Worm (Caenorhabditis elegans): ENCODE data around the gene lim-4.

DNA sequence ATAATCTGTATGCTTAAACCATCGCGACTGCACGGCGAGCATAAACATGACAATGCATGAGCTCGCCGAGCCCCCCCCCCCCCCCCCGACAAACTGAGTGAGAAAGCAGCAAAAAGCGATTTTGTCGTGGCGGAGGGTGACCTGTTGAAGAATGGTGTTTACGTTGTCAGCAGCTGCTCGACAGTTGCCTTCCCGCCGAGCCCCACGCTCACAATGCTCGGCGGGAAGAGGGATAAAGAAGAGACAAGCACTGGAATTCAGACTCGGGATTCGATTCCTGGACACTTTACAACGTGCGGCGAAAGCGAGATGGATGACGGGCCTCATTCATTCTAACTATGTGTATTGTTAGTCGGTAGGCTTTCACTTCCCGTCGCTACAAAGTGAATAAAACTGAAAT is 27.4 kb upstream of the lim-4 start:
- TF ChIP-seq nhr-232 (tag; optimal IDR thresholded peaks at IDR 0.05) (no peak), pha-4 (tag; optimal IDR thresholded peaks at IDR 0.05) (no peak), ceh-14 (tag; optimal IDR thresholded peaks at IDR 0.05) (no peak), fax-1 (tag; optimal IDR thresholded peaks at IDR 0.05) (no peak), fkh-6 (tag; optimal IDR thresholded peaks at IDR 0.05) (no peak), ceh-6 (GFP tag; optimal IDR thresholded peaks at IDR 0.05) (no peak), nhr-11 (tag; optimal IDR thresholded peaks at IDR 0.05) (no peak), dmd-4 (tag; optimal IDR thresholded peaks at IDR 0.05; ENCODE audit: borderline replicate concordance) (no peak), tbx-7 (tag; optimal IDR thresholded peaks at IDR 0.05) (no peak), ceh-9 (tag; optimal IDR thresholded peaks at IDR 0.05) (no peak), sox-4 (tag; optimal IDR thresholded peaks at IDR 0.05) (no peak), hlh-13 (GFP tag; optimal IDR thresholded peaks at IDR 0.05) (no peak), ceh-22 (tag; optimal IDR thresholded peaks at IDR 0.05) (no peak), che-1 (tag; optimal IDR thresholded peaks at IDR 0.05) (no peak)
